Worm (Caenorhabditis elegans) whole organism, young adult: ENCODE data around the gene C29G2.6.

Experiments used
- B0336.3 ChIP-seq: fragments of 200-800 bp; sonication (Bioruptor generic); IDR thresholded peaks from 2 replicates; pipeline ENCODE4 v1.3.6; 2022; ENCODE audit warnings: missing genetic modification characterization, missing compliant biosample characterization
- D2030.7 ChIP-seq: fragments of 200-800 bp; sonication (Bioruptor generic); IDR thresholded peaks from 2 replicates; pipeline ENCODE4 v1.3.6; 2022; ENCODE audit warnings: missing genetic modification reagents, missing genetic modification characterization, missing compliant biosample characterization
- F22D6.2 ChIP-seq: sonication (generic microtip); optimal IDR thresholded peaks from 2 replicates; lab custom pipeline; 2016; ENCODE audit warnings: mild to moderate bottlenecking, missing genetic modification characterization, missing compliant biosample characterization
- F33H1.4 ChIP-seq: fragments of 200-800 bp; sonication (Bioruptor generic); IDR thresholded peaks from 2 replicates; pipeline ENCODE4 v1.3.6; 2022; ENCODE audit warnings: missing genetic modification reagents, missing genetic modification characterization, missing compliant biosample characterization
- F37B4.10 ChIP-seq: fragments of 200-800 bp; sonication (Bioruptor generic); IDR thresholded peaks from 2 replicates; pipeline ENCODE4 v1.3.6; 2022; ENCODE audit warnings: missing genetic modification characterization, missing compliant biosample characterization
- F55B11.4 ChIP-seq: sonication (generic microtip); optimal IDR thresholded peaks from 2 replicates; lab custom pipeline; 2016; ENCODE audit warnings: missing compliant biosample characterization, missing genetic modification characterization, borderline replicate concordance; ENCODE audit not compliant: insufficient read depth
- T07F8.4 ChIP-seq: sonication (generic microtip); optimal IDR thresholded peaks from 2 replicates; lab custom pipeline; 2016; ENCODE audit warnings: mild to moderate bottlenecking, missing genetic modification characterization, moderate library complexity, missing compliant biosample characterization
- atf-7 ChIP-seq: sonication (generic microtip); optimal IDR thresholded peaks from 2 replicates; lab custom pipeline; 2017; ENCODE audit warnings: mild to moderate bottlenecking, missing genetic modification characterization, missing compliant biosample characterization
- attf-5 ChIP-seq: fragments of 200-800 bp; sonication (Bioruptor generic); optimal IDR thresholded peaks from 2 replicates; lab custom pipeline; 2018; ENCODE audit warnings: mild to moderate bottlenecking, missing genetic modification characterization, missing compliant biosample characterization
- cebp-1 ChIP-seq, 2 experiments: fragments of 200-800 bp in 1 of 2; sonication (Bioruptor generic) in 1 of 2; sonication (generic microtip) in 1 of 2; IDR thresholded peaks in 1 of 2; optimal IDR thresholded peaks in 1 of 2; 2 replicates each; pipeline versions ENCODE4 v1.3.6 to Lab custom; 2017 to 2022; ENCODE audit warnings: missing compliant biosample characterization in 2 of 2, missing genetic modification characterization in 2 of 2, mild to moderate bottlenecking in 1 of 2, missing genetic modification reagents in 1 of 2, moderate library complexity in 1 of 2
- dox-1 ChIP-seq: fragments of 200-800 bp; sonication (Bioruptor generic); IDR thresholded peaks from 2 replicates; pipeline ENCODE4 v1.3.6; 2022; ENCODE audit warnings: missing genetic modification reagents, missing genetic modification characterization, missing compliant biosample characterization
- dpl-1 ChIP-seq: fragments of 150-350 bp; optimal IDR thresholded peaks from 2 replicates; lab custom pipeline; 2014; ENCODE audit warnings: missing biosample characterization, missing genetic modification reagents, missing genetic modification characterization
- hmg-1.2 ChIP-seq: fragments of 200-800 bp; sonication (Bioruptor generic); IDR thresholded peaks from 2 replicates; pipeline ENCODE4 v1.3.6; 2022; ENCODE audit warnings: missing genetic modification reagents, missing genetic modification characterization, missing compliant biosample characterization
- lag-1 ChIP-seq: fragments of 200-800 bp; sonication (Bioruptor generic); IDR thresholded peaks from 2 replicates; pipeline ENCODE4 v1.3.6; 2022; ENCODE audit warnings: missing genetic modification reagents, missing genetic modification characterization, missing compliant biosample characterization
- let-607 ChIP-seq, 2 experiments: fragments of 200-800 bp in 1 of 2; sonication (Bioruptor generic) in 1 of 2; sonication (generic microtip) in 1 of 2; optimal IDR thresholded peaks; 2 replicates each; lab custom pipeline; 2016 to 2018; ENCODE audit warnings: mild to moderate bottlenecking in 2 of 2, missing compliant biosample characterization in 2 of 2, missing genetic modification characterization in 2 of 2, moderate library complexity in 2 of 2, missing genotype in 1 of 2
- lin-26 ChIP-seq: fragments of 200-800 bp; sonication (Bioruptor generic); IDR thresholded peaks from 2 replicates; pipeline ENCODE4 v1.3.6; 2022; ENCODE audit warnings: missing genetic modification reagents, missing genetic modification characterization, missing compliant biosample characterization
- lin-54 ChIP-seq: fragments of 200-800 bp; sonication (Bioruptor generic); optimal IDR thresholded peaks from 2 replicates; lab custom pipeline; 2018; ENCODE audit warnings: mild to moderate bottlenecking, missing genetic modification characterization, missing compliant biosample characterization
- lsl-1 ChIP-seq: fragments of 200-800 bp; sonication (Bioruptor generic); optimal IDR thresholded peaks from 2 replicates; lab custom pipeline; 2018; ENCODE audit warnings: mild to moderate bottlenecking, missing genetic modification characterization, moderate library complexity, missing compliant biosample characterization
- madf-10 ChIP-seq: sonication (generic microtip); optimal IDR thresholded peaks from 2 replicates; lab custom pipeline; 2016; ENCODE audit warnings: mild to moderate bottlenecking, missing genetic modification characterization, missing compliant biosample characterization
- madf-3 ChIP-seq: fragments of 200-800 bp; sonication (Bioruptor generic); IDR thresholded peaks from 2 replicates; pipeline ENCODE4 v1.3.6; 2022; ENCODE audit warnings: missing genetic modification reagents, missing genetic modification characterization, missing compliant biosample characterization
- madf-6 ChIP-seq: fragments of 200-800 bp; sonication (Bioruptor generic); IDR thresholded peaks from 2 replicates; pipeline ENCODE4 v1.3.6; 2022; ENCODE audit warnings: missing genetic modification reagents, missing genetic modification characterization, missing compliant biosample characterization
- nhr-120 ChIP-seq: fragments of 200-800 bp; sonication (Bioruptor generic); IDR thresholded peaks from 2 replicates; pipeline ENCODE4 v1.3.6; 2022; ENCODE audit warnings: missing genetic modification characterization, missing compliant biosample characterization
- nhr-27 ChIP-seq: fragments of 200-800 bp; sonication (Bioruptor generic); optimal IDR thresholded peaks from 2 replicates; lab custom pipeline; 2018; ENCODE audit warnings: mild to moderate bottlenecking, missing genetic modification characterization, moderate library complexity, missing compliant biosample characterization
- nhr-80 ChIP-seq: sonication (generic microtip); optimal IDR thresholded peaks from 2 replicates; lab custom pipeline; 2016; ENCODE audit warnings: missing genetic modification characterization, missing compliant biosample characterization
- rec-8 ChIP-seq, 2 experiments: sonication (generic microtip); optimal IDR thresholded peaks; 2 replicates each; lab custom pipeline; 2016; ENCODE audit warnings: mild to moderate bottlenecking in 2 of 2, missing genetic modification characterization in 2 of 2, missing genetic modification reagents in 2 of 2, missing genotype in 2 of 2, missing biosample characterization in 1 of 2, missing compliant biosample characterization in 1 of 2, moderate library complexity in 1 of 2
- repo-1 ChIP-seq: sonication (generic microtip); optimal IDR thresholded peaks from 2 replicates; lab custom pipeline; 2017; ENCODE audit warnings: mild to moderate bottlenecking, missing genetic modification characterization, missing compliant biosample characterization
- sea-2 ChIP-seq: fragments of 200-800 bp; sonication (Bioruptor generic); IDR thresholded peaks from 2 replicates; pipeline ENCODE4 v1.3.6; 2022; ENCODE audit warnings: missing genetic modification characterization, missing compliant biosample characterization
- snpc-4 ChIP-seq, 5 experiments: fragments of 150-350 bp in 1 of 5; sonication (generic microtip) in 4 of 5; optimal IDR thresholded peaks; 2 replicates each; lab custom pipeline; 2014 to 2018; ENCODE audit warnings: missing genetic modification characterization in 5 of 5, missing biosample characterization in 3 of 5, antibody characterized with exemption in 2 of 5, mild to moderate bottlenecking in 2 of 5, missing compliant biosample characterization in 2 of 5, missing genotype in 2 of 5, moderate library complexity in 2 of 5, missing genetic modification reagents in 1 of 5
- somi-1 ChIP-seq: fragments of 200-800 bp; sonication (Bioruptor generic); optimal IDR thresholded peaks from 2 replicates; lab custom pipeline; 2018; ENCODE audit warnings: mild to moderate bottlenecking, missing genetic modification characterization, missing compliant biosample characterization
- zim-3 ChIP-seq: sonication (generic microtip); optimal IDR thresholded peaks from 2 replicates; lab custom pipeline; 2017; ENCODE audit warnings: mild to moderate bottlenecking, missing genetic modification characterization, moderate library complexity, missing compliant biosample characterization
- ztf-18 ChIP-seq: sonication (generic microtip); optimal IDR thresholded peaks from 2 replicates; lab custom pipeline; 2016; ENCODE audit warnings: missing genotype, mild to moderate bottlenecking, missing genetic modification characterization, missing compliant biosample characterization
- ztf-25 ChIP-seq: fragments of 200-800 bp; sonication (Bioruptor generic); IDR thresholded peaks from 2 replicates; pipeline ENCODE4 v1.3.6; 2022; ENCODE audit warnings: missing genetic modification reagents, missing genetic modification characterization, missing compliant biosample characterization
- ztf-26 ChIP-seq: sonication (generic microtip); optimal IDR thresholded peaks from 2 replicates; lab custom pipeline; 2017; ENCODE audit warnings: missing genetic modification characterization, missing compliant biosample characterization

C29G2.6 gene

DNA sequence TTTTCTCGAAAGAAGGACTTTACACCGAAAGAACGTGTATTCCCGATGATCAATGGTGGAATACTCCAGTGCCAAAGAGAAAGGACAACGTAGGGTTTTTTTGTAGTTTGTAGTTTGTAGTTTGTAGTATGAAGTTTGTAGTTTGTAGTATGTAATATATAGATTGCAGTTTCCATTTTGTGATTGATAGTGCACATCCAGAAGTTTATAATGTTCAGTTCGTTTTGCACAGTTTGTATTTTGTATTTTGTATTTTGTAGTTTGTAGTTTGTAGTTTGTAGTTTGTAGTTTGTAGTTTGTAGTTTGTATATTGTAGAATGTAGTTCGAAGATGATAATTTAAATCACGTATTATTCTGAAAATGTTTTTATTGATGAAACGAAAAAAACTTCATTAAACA lies 31.8 kb upstream of the C29G2.6 start:
- TF ChIP-seq B0336.3, result no peak
- no peak for TF ChIP-seq F55B11.4 (tag; lab: Kevin White, UChicago)
- TF ChIP-seq, all 124 proteins: peak for 0

DNA sequence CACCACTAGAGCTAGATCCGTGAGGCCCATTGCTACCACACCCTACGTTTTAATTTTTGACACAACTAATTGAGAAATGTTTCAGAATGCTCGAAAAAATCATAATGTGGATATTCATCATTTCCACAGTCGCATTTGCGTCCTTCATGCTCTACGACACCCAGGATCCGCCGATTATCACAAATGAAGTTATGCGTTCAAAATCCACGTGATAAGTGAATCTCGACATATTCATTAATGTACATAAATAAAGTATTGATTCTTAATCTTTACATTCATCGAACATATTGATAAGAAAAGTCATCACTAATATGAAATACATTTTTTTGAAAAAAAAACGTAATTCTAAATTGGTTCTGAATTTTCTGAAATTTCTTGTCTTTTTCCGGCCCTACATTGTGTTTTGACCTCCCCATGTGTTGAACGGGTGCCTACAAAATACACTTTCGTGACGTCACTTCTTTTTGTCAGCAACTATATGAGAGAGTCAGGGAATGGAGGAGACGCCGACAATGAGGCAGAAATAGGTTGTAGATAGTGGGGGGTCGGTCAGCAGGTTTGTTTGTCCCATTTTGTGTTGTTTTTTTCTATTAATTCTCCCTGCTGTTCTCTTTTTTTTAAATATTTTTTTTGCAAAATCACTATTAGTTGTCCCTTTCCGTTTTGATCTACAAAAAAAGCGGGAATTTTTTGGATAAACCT lies 29.4 kb upstream of the C29G2.6 start, which contains the start of gene F53E10.1:
Gene F53E10.1, plus strand, starts transcription at position 325 of the 702 bp plus-strand sequence.
- TF ChIP-seq somi-1 (GFP tag; lab: Kevin White, UChicago) (no peak), F33H1.4 (no peak), nhr-80 (tag; lab: Kevin White, UChicago) (peak; percentile 50), madf-6 (GFP tag; lab: Robert Waterston, UW) (no peak), hmg-1.2 (GFP tag; lab: Robert Waterston, UW) (peak; percentile 62; the same call in 1 of the 2 replicates), ztf-26 (tag; lab: Kevin White, UChicago) (peak; percentile 36), madf-10 (tag; lab: Kevin White, UChicago) (peak; percentile 12), lin-54 (GFP tag; lab: Kevin White, UChicago) (peak; percentile 14), attf-5 (peak; percentile 28), sea-2 (GFP tag; lab: Robert Waterston, UW) (no peak), lin-26 (GFP tag; lab: Robert Waterston, UW) (peak; percentile 45; the same call in 1 of the 2 replicates), rec-8 (tag; optimal IDR thresholded peaks at IDR 0.05; lab: Kevin White, UChicago) (no peak), cebp-1 (GFP tag; IDR thresholded peaks at IDR 0.05; lab: Robert Waterston, UW) (no peak), cebp-1 (tag; optimal IDR thresholded peaks at IDR 0.05; lab: Kevin White, UChicago) (peak; percentile 38), repo-1 (no peak), atf-7 (tag; lab: Kevin White, UChicago) (peak; percentile 90)

DNA sequence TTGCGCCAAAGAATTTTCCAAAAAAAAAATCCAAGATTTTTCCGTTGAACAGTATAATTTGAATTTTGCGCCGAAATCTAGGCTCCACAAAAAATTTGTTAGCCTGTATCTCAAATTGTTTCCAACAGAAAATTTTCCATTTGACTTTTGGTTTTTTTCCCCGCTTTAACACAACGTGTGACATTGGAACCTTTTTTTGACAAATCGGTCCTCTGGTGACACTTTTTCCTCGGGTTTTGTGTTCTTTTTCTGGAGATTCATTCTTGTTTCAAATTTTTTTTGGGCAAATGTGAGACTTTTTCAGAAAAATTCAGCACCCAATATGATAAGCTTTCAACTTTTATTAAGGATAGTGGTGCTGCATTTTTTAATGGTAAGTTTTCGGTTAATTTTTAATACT lies 22.6 kb upstream of the C29G2.6 start, which contains the start of gene acr-17:
Gene acr-17, plus strand, starts transcription at position 301 of the 400 bp plus-strand sequence.
- TF ChIP-seq lag-1 (GFP tag; lab: Robert Waterston, UW), result no peak
- no peak for TF ChIP-seq D2030.7 (GFP tag; lab: Robert Waterston, UW)
- TF ChIP-seq lsl-1 (GFP tag; lab: Kevin White, UChicago), result no peak
- TF ChIP-seq F37B4.10 (GFP tag; lab: Robert Waterston, UW), result no peak
- no peak for TF ChIP-seq T07F8.4 (tag; lab: Kevin White, UChicago)
- TF ChIP-seq dox-1 (GFP tag; lab: Robert Waterston, UW), result no peak
- no peak for TF ChIP-seq let-607 (tag; optimal IDR thresholded peaks at IDR 0.05; lab: Kevin White, UChicago)
- no peak for TF ChIP-seq F22D6.2 (tag; lab: Kevin White, UChicago)
- no peak for TF ChIP-seq snpc-4 (GFP tag; optimal IDR thresholded peaks at IDR 0.05; lab: Kevin White, UChicago)
- TF ChIP-seq snpc-4 (tag; optimal IDR thresholded peaks at IDR 0.05; lab: Kevin White, UChicago), result no peak
- TF ChIP-seq dpl-1 (GFP tag; lab: Kevin White, UChicago), result no peak
- no peak for TF ChIP-seq madf-3 (GFP tag; lab: Robert Waterston, UW)
- no peak for TF ChIP-seq nhr-27 (tag; lab: Kevin White, UChicago)
- TF ChIP-seq ztf-25 (GFP tag; lab: Robert Waterston, UW), result no peak
- TF ChIP-seq ztf-18, result no peak
- no peak for TF ChIP-seq nhr-120
- TF ChIP-seq zim-3 (tag; lab: Kevin White, UChicago), result no peak
